Worm (Caenorhabditis elegans): ENCODE results near the gene nxf-2.

DNA sequence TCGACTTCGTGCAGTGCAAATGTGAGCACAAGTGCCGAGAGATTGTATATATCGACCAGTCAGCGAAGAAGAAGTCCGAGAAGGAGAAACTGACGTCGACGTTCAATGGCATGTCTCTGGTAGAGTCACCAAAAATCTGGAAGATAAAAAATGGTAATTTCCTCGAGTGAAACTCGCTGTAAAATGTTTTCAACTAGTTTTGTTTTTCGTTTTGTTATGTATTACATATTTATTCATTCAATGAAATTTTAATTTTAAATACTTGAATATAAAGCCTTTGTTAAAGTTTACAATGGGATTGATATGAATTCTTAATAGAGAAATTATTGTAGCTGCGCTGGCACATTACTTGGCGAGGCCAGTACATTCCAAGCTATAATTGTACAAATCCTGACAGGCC is 2.2 kb upstream of the nxf-2 start:
- no peak for TF ChIP-seq flt-1 (GFP tag; IDR thresholded peaks at IDR 0.05)
- no peak for TF ChIP-seq pes-1 (GFP tag; IDR thresholded peaks at IDR 0.05)
- no peak for TF ChIP-seq hnd-1 (tag; optimal IDR thresholded peaks at IDR 0.05)
- no peak for TF ChIP-seq tra-4 (tag; optimal IDR thresholded peaks at IDR 0.05)
- no peak for TF ChIP-seq ceh-36 (tag; optimal IDR thresholded peaks at IDR 0.05)
- no peak for TF ChIP-seq hmg-4 (GFP tag; optimal IDR thresholded peaks at IDR 0.05)
- no peak for TF ChIP-seq ets-7 (tag; optimal IDR thresholded peaks at IDR 0.05)
- no peak for TF ChIP-seq ama-1 (optimal IDR thresholded peaks at IDR 0.05)
- no peak for TF ChIP-seq ceh-13 (GFP tag; optimal IDR thresholded peaks at IDR 0.05)
- no peak for TF ChIP-seq tbx-11 (GFP tag; IDR thresholded peaks at IDR 0.05)
